Worm (Caenorhabditis elegans) whole organism, L3 larva: ENCODE measurements around the gene lsm-8.
A peak's percentile ranks its signal among the peaks of the same experiment; 100 is the strongest.

ENCODE experiments used
- R02D3.7 ChIP-seq: fragments of 150-350 bp; optimal IDR thresholded peaks from 2 replicates; lab custom pipeline; 2014; ENCODE audit warnings: missing biosample characterization, missing genetic modification characterization
- aly-2 ChIP-seq: fragments of 150-350 bp; optimal IDR thresholded peaks from 2 replicates; lab custom pipeline; 2014; ENCODE audit warnings: missing biosample characterization, missing genetic modification characterization
- ceh-16 ChIP-seq: sonication (generic microtip); optimal IDR thresholded peaks from 2 replicates; lab custom pipeline; 2017; ENCODE audit warnings: missing biosample characterization, missing genetic modification characterization
- ceh-28 ChIP-seq: fragments of 150-350 bp; optimal IDR thresholded peaks from 2 replicates; lab custom pipeline; 2014; ENCODE audit warnings: missing biosample characterization, missing genetic modification reagents, missing genetic modification characterization
- ceh-9 ChIP-seq: sonication (generic microtip); optimal IDR thresholded peaks from 2 replicates; lab custom pipeline; 2018; ENCODE audit warnings: missing biosample characterization, missing genetic modification characterization
- daf-12 ChIP-seq: fragments of 150-350 bp; optimal IDR thresholded peaks from 2 replicates; lab custom pipeline; 2014; ENCODE audit warnings: missing biosample characterization, missing genetic modification reagents, missing genetic modification characterization
- egl-27 ChIP-seq: sonication (generic microtip); optimal IDR thresholded peaks from 4 replicates; lab custom pipeline; 2017; ENCODE audit warnings: missing biosample characterization, missing genetic modification reagents, missing genetic modification characterization
- egl-5 ChIP-seq: fragments of 150-350 bp; optimal IDR thresholded peaks from 2 replicates; lab custom pipeline; 2017; ENCODE audit warnings: missing biosample characterization, missing genetic modification reagents, missing genetic modification characterization, inconsistent platforms
- elt-1 ChIP-seq: fragments of 150-350 bp; optimal IDR thresholded peaks from 2 replicates; lab custom pipeline; 2014; ENCODE audit warnings: missing biosample characterization, missing genetic modification characterization
- elt-2 ChIP-seq: sonication (generic microtip); optimal IDR thresholded peaks from 2 replicates; lab custom pipeline; 2016; ENCODE audit warnings: missing genetic modification reagents, mild to moderate bottlenecking, missing genetic modification characterization, missing compliant biosample characterization
- eor-1 ChIP-seq, 2 experiments: fragments of 150-350 bp; optimal IDR thresholded peaks; 2 replicates each; lab custom pipeline; 2014 to 2018; ENCODE audit warnings: missing biosample characterization in 2 of 2, missing genetic modification characterization in 2 of 2
- fkh-10 ChIP-seq: sonication (generic microtip); optimal IDR thresholded peaks from 2 replicates; lab custom pipeline; 2017; ENCODE audit warnings: missing biosample characterization, missing genetic modification reagents, missing genetic modification characterization
- fkh-2 ChIP-seq: fragments of 150-350 bp; optimal IDR thresholded peaks from 2 replicates; lab custom pipeline; 2014; ENCODE audit warnings: missing biosample characterization, missing genetic modification reagents, missing genetic modification characterization
- fos-1 ChIP-seq: fragments of 150-350 bp; optimal IDR thresholded peaks from 2 replicates; lab custom pipeline; 2014; ENCODE audit warnings: missing biosample characterization, missing genetic modification characterization
- hmg-11 ChIP-seq: sonication (generic microtip); optimal IDR thresholded peaks from 2 replicates; lab custom pipeline; 2016; ENCODE audit warnings: missing genetic modification characterization, missing compliant biosample characterization
- jun-1 ChIP-seq: fragments of 150-350 bp; optimal IDR thresholded peaks from 2 replicates; lab custom pipeline; 2014; ENCODE audit warnings: missing biosample characterization, missing genetic modification reagents, missing genetic modification characterization
- lin-15B ChIP-seq: fragments of 150-350 bp; optimal IDR thresholded peaks from 2 replicates; lab custom pipeline; 2014; ENCODE audit warnings: missing biosample characterization, missing genetic modification characterization
- lin-39 ChIP-seq: fragments of 150-350 bp; optimal IDR thresholded peaks from 2 replicates; lab custom pipeline; 2018; ENCODE audit warnings: missing biosample characterization, missing genetic modification reagents, missing genetic modification characterization
- lsy-12 ChIP-seq: sonication (generic microtip); optimal IDR thresholded peaks from 2 replicates; lab custom pipeline; 2016; ENCODE audit warnings: mild to moderate bottlenecking, missing genetic modification characterization, missing compliant biosample characterization
- mdl-1 ChIP-seq: fragments of 150-350 bp; optimal IDR thresholded peaks from 2 replicates; lab custom pipeline; 2014; ENCODE audit warnings: missing biosample characterization, missing genetic modification characterization
- mml-1 ChIP-seq: fragments of 150-350 bp; sonication (generic microtip); optimal IDR thresholded peaks from 3 replicates; lab custom pipeline; 2014; ENCODE audit warnings: missing biosample characterization, missing genetic modification characterization
- nfya-1 ChIP-seq: sonication (generic microtip); optimal IDR thresholded peaks from 2 replicates; lab custom pipeline; 2017; ENCODE audit warnings: missing genetic modification characterization, mild to moderate bottlenecking, missing compliant biosample characterization, antibody characterized with exemption, moderate library complexity; ENCODE audit not compliant: insufficient read depth
- nhr-12 ChIP-seq: fragments of 150-350 bp; optimal IDR thresholded peaks from 2 replicates; lab custom pipeline; 2014; ENCODE audit warnings: missing biosample characterization, missing genetic modification characterization
- nhr-23 ChIP-seq: fragments of 150-350 bp; optimal IDR thresholded peaks from 2 replicates; lab custom pipeline; 2014; ENCODE audit warnings: missing biosample characterization, missing genetic modification reagents, missing genetic modification characterization
- nhr-237 ChIP-seq: fragments of 150-350 bp; optimal IDR thresholded peaks from 2 replicates; lab custom pipeline; 2014; ENCODE audit warnings: missing biosample characterization, missing genetic modification characterization
- nhr-25 ChIP-seq: sonication (generic microtip); optimal IDR thresholded peaks from 2 replicates; lab custom pipeline; 2017; ENCODE audit warnings: missing biosample characterization, missing genetic modification characterization
- nhr-43 ChIP-seq: sonication (generic microtip); optimal IDR thresholded peaks from 2 replicates; lab custom pipeline; 2016; ENCODE audit warnings: mild to moderate bottlenecking, missing genetic modification characterization, missing compliant biosample characterization; ENCODE audit not compliant: poor library complexity, severe bottlenecking
- nhr-67 ChIP-seq: fragments of 150-350 bp; optimal IDR thresholded peaks from 2 replicates; lab custom pipeline; 2014; ENCODE audit warnings: missing biosample characterization, missing genetic modification characterization
- nhr-76 ChIP-seq: fragments of 150-350 bp; sonication (generic microtip); optimal IDR thresholded peaks from 5 replicates; lab custom pipeline; 2014; ENCODE audit warnings: missing biosample characterization, missing genetic modification characterization
- nhr-77 ChIP-seq: fragments of 150-350 bp; optimal IDR thresholded peaks from 2 replicates; lab custom pipeline; 2014; ENCODE audit warnings: missing biosample characterization, missing genetic modification characterization
- pha-4 ChIP-seq: fragments of 150-350 bp; optimal IDR thresholded peaks from 2 replicates; lab custom pipeline; 2014; ENCODE audit warnings: missing biosample characterization, missing genetic modification reagents, missing genetic modification characterization
- pqm-1 ChIP-seq: fragments of 150-350 bp; optimal IDR thresholded peaks from 2 replicates; lab custom pipeline; 2017; ENCODE audit warnings: missing biosample characterization, missing genetic modification characterization, inconsistent platforms
- skn-1 ChIP-seq: fragments of 150-350 bp; optimal IDR thresholded peaks from 2 replicates; lab custom pipeline; 2014; ENCODE audit warnings: missing biosample characterization, missing genetic modification characterization
- snpc-4 ChIP-seq: fragments of 150-350 bp; optimal IDR thresholded peaks from 2 replicates; lab custom pipeline; 2014; ENCODE audit warnings: missing biosample characterization, missing genetic modification characterization
- tbx-2 ChIP-seq: sonication (generic microtip); optimal IDR thresholded peaks from 2 replicates; lab custom pipeline; 2016; ENCODE audit warnings: mild to moderate bottlenecking, missing genetic modification characterization, missing compliant biosample characterization
- unc-39 ChIP-seq: sonication (generic microtip); optimal IDR thresholded peaks from 4 replicates; lab custom pipeline; 2017; ENCODE audit warnings: missing biosample characterization, missing genetic modification characterization
- unc-62 ChIP-seq: fragments of 150-350 bp; sonication (generic microtip); optimal IDR thresholded peaks from 4 replicates; lab custom pipeline; 2014; ENCODE audit warnings: missing biosample characterization, missing genetic modification reagents, missing genetic modification characterization
- ztf-11 ChIP-seq: fragments of 150-350 bp; optimal IDR thresholded peaks from 2 replicates; lab custom pipeline; 2014; ENCODE audit warnings: missing biosample characterization, missing genetic modification characterization
- ztf-4 ChIP-seq: fragments of 150-350 bp; optimal IDR thresholded peaks from 2 replicates; lab custom pipeline; 2014; ENCODE audit warnings: missing biosample characterization, missing genetic modification characterization

lsm-8 gene

ce11 chrIV:6376473-6377115, 50.3 kb downstream of the lsm-8 start, which contains the start of the genes hrpf-2 and bli-6:
TSS of gene hrpf-2 (minus strand) at chrIV:6376523.
TSS of gene bli-6 (plus strand) at chrIV:6377065.
- TF ChIP-seq mdl-1 (tag; lab: Kevin White, UChicago): no peak
- TF ChIP-seq nhr-23: peak; percentile 69
- TF ChIP-seq nhr-43 (tag; lab: Kevin White, UChicago): peak; percentile 45
- peak; percentile 89 for TF ChIP-seq pha-4 (tag; lab: Kevin White, UChicago)
- TF ChIP-seq jun-1 (tag; lab: Kevin White, UChicago): peak; percentile 21
- no peak for TF ChIP-seq nhr-67 (tag; lab: Kevin White, UChicago)
- no peak for TF ChIP-seq elt-1 (tag; lab: Kevin White, UChicago)
- TF ChIP-seq daf-12: no peak
- no peak for TF ChIP-seq unc-62 (GFP tag; lab: Kevin White, UChicago)
- TF ChIP-seq eor-1 (tag; optimal IDR thresholded peaks at IDR 0.05; lab: Kevin White, UChicago): no peak
- TF ChIP-seq nhr-76 (tag; lab: Kevin White, UChicago): no peak
- no peak for TF ChIP-seq unc-39
- TF ChIP-seq nhr-237 (tag; lab: Kevin White, UChicago): no peak
- TF ChIP-seq nfya-1 (tag; lab: Kevin White, UChicago): peak; percentile 70
- peak; percentile 95 for TF ChIP-seq lin-15B (tag; lab: Kevin White, UChicago)
- no peak for TF ChIP-seq nhr-77 (tag; lab: Kevin White, UChicago)
- TF ChIP-seq egl-27: no peak
- no peak for TF ChIP-seq ceh-16 (tag; lab: Kevin White, UChicago)
- peak; percentile 63 for TF ChIP-seq lin-39 (tag; lab: Kevin White, UChicago)
- no peak for TF ChIP-seq mml-1 (tag; lab: Kevin White, UChicago)
- TF ChIP-seq fkh-10 (GFP tag; lab: Kevin White, UChicago): no peak
- TF ChIP-seq egl-5 (tag; lab: Kevin White, UChicago): no peak
- TF ChIP-seq lsy-12: no peak
- TF ChIP-seq nhr-25 (tag; lab: Kevin White, UChicago): peak; percentile 56
- peak; percentile 46 for TF ChIP-seq elt-2
- no peak for TF ChIP-seq ztf-11 (tag; lab: Kevin White, UChicago)
- TF ChIP-seq fos-1 (tag; lab: Kevin White, UChicago): no peak
- TF ChIP-seq ceh-28 (tag; lab: Kevin White, UChicago): no peak
- TF ChIP-seq snpc-4 (tag; lab: Kevin White, UChicago): peak; percentile 79
- no peak for TF ChIP-seq pqm-1 (tag; lab: Kevin White, UChicago)
- TF ChIP-seq ztf-4: no peak
- TF ChIP-seq ceh-9 (tag; lab: Kevin White, UChicago): no peak
- peak; percentile 81 for TF ChIP-seq R02D3.7 (tag; lab: Kevin White, UChicago)
- peak; percentile 70 for TF ChIP-seq hmg-11 (tag; lab: Kevin White, UChicago)
- TF ChIP-seq nhr-12 (tag; lab: Kevin White, UChicago): no peak
- no peak for TF ChIP-seq tbx-2
- no peak for TF ChIP-seq aly-2 (tag; lab: Kevin White, UChicago)

DNA sequence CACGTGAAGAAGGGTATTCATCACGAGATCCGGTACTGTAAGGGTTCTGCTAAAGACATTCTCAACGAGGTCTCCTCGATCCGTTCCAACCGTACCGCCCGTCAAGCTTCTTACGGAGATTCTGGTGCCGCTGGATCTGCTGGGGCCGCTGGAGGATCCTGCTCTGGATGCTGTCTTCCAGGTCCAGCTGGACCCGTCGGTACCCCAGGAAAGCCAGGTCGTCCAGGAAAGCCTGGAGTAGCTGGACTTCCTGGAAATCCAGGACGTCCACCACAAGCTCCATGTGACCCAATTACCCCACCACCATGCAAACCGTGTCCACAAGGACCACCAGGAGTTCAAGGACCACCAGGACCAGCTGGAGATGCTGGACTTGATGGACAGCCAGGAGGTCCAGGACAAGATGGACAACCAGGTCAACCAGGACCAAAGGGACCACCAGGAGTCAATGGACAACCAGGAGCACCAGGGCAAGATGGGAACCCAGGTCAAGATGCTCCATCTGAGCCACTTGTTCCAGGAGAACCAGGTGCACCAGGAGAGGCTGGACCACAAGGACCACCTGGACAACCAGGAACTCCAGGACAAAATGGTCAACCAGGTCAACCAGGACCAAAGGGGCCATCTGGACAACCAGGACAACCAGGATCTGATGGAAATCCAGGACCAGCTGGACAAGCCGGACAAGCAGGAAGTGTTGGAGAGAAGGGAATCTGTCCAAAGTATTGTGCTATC, 51.2 kb downstream of the lsm-8 start:
- no peak for TF ChIP-seq skn-1 (tag; lab: Kevin White, UChicago)

DNA sequence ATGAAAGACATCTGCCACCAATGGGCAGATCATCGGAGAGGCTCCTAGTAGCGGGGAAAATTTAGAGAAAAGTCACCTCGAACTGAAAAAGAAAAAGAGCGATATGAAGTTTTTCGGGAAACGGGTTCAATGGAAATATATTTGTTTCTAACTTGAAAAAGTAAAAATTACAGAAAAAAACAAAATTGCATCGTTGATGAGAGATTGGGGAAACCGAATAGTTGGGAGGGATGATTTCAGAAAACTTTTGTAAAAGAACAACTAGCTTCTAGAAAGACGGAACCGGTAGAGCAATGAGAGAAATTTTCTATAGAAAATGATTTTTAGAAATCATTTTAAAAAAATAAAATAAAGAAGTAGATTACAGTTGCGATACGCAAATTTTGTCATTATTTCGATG, 52.1 kb downstream of the lsm-8 start:
- TF ChIP-seq lin-15B (tag; lab: Kevin White, UChicago) (no peak), elt-1 (tag; lab: Kevin White, UChicago) (no peak), ztf-4 (no peak), snpc-4 (tag; lab: Kevin White, UChicago) (no peak), mml-1 (tag; lab: Kevin White, UChicago) (no peak), fkh-2 (tag; lab: Kevin White, UChicago) (no peak), aly-2 (tag; lab: Kevin White, UChicago) (no peak), nhr-76 (tag; lab: Kevin White, UChicago) (no peak), lsy-12 (no peak), pha-4 (tag; lab: Kevin White, UChicago) (no peak), nhr-12 (tag; lab: Kevin White, UChicago) (no peak)
